Worm (Caenorhabditis elegans): ENCODE measurements around the gene stdh-1.

ce11 chrV:13908120-13908915 is 2.0 kb downstream of the stdh-1 start:
- TF ChIP-seq hmg-4 (GFP tag; optimal IDR thresholded peaks at IDR 0.05), result no peak
- no peak for TF ChIP-seq ama-1 (optimal IDR thresholded peaks at IDR 0.05)
- no peak for TF ChIP-seq tbx-11 (GFP tag; IDR thresholded peaks at IDR 0.05)
- no peak for TF ChIP-seq aly-1 (tag; optimal IDR thresholded peaks at IDR 0.05)
- TF ChIP-seq flt-1 (GFP tag; IDR thresholded peaks at IDR 0.05), result no peak
- TF ChIP-seq B0310.2 (tag; optimal IDR thresholded peaks at IDR 0.05), result no peak
- no peak for TF ChIP-seq hmbx-1 (tag; optimal IDR thresholded peaks at IDR 0.05)
- TF ChIP-seq tra-4 (tag; optimal IDR thresholded peaks at IDR 0.05), result no peak
- TF ChIP-seq sea-1 (GFP tag; conservative IDR thresholded peaks at IDR 0.05), result no peak
- TF ChIP-seq ets-7 (tag; optimal IDR thresholded peaks at IDR 0.05), result no peak
- TF ChIP-seq scrt-1 (GFP tag; IDR thresholded peaks at IDR 0.05), result no peak
- no peak for TF ChIP-seq ceh-13 (GFP tag; optimal IDR thresholded peaks at IDR 0.05)
- no peak for TF ChIP-seq ceh-36 (tag; optimal IDR thresholded peaks at IDR 0.05)

Measured in whole organism, early embryonic.